Worm (Caenorhabditis elegans): ENCODE results near the gene srw-107.

- TF ChIP-seq pqm-1 (tag; optimal IDR thresholded peaks at IDR 0.05): no peak
- no peak for TF ChIP-seq ceh-9 (tag; optimal IDR thresholded peaks at IDR 0.05)
- TF ChIP-seq elt-2 (tag; optimal IDR thresholded peaks at IDR 0.05): no peak
- TF ChIP-seq ceh-14 (tag; optimal IDR thresholded peaks at IDR 0.05): no peak
- no peak for TF ChIP-seq ama-1 (optimal IDR thresholded peaks at IDR 0.05)
- no peak for TF ChIP-seq dve-1 (tag; optimal IDR thresholded peaks at IDR 0.05)
- no peak for TF ChIP-seq fkh-10 (GFP tag; optimal IDR thresholded peaks at IDR 0.05)
- TF ChIP-seq lim-6 (tag; optimal IDR thresholded peaks at IDR 0.05): no peak
- no peak for TF ChIP-seq ets-4 (tag; optimal IDR thresholded peaks at IDR 0.05)
- no peak for TF ChIP-seq lin-11 (tag; optimal IDR thresholded peaks at IDR 0.05)
Measured at ce11 chrV:505191-505590, 16.2 kb downstream of the srw-107 start, which contains the start of gene srlf-19.
